Fruit fly (Drosophila melanogaster) S2 (cell line): ENCODE measurements around the gene CG43750.

Experiments
- CG8478 ChIP-seq: fragments of >200 bp; optimal IDR thresholded peaks from 2 replicates; lab custom pipeline; 2018
- CTCF ChIP-seq, 2 experiments: fragments of >200 bp; optimal IDR thresholded peaks; 2 replicates each; lab custom pipeline; 2018

DNA sequence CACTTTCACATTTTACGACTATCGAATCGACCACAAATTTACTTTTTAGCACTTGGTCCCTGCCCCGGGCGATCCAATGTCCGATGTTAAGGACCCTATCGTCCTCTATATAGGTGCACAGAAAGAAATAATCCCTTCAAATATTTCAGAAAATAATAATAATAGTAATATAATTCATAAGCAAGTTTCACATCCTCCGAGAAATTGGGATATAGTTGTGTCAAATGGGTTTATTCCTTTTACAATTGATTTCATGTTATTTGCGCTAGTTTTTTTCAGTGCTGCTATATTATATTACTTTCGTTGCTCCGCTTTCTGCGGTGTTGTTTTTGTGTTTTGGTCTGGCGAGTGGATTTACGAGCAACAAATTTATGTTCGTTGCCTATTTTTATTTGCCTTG lies 42.0 kb downstream of the CG43750 start:
- TF ChIP-seq CG8478 (lab: Kevin White, UChicago) (no peak), CTCF (optimal IDR thresholded peaks at IDR 0.05; lab: Kevin White, UChicago) (no peak)
